Fruit fly (Drosophila melanogaster) whole organism, embryonic: Measurements from ENCODE around the gene Desat1.
A peak's percentile ranks its signal among the peaks of the same experiment; 100 is the strongest.

ENCODE experiments used
- Ada2b ChIP-seq: fragments of 200-800 bp; sonication (Bioruptor generic); IDR thresholded peaks from 2 replicates; pipeline ENCODE4 v1.3.6; 2022; ENCODE audit warnings: missing biosample characterization, missing genetic modification characterization
- Antp ChIP-seq: fragments of 200-800 bp; sonication (Bioruptor generic); optimal IDR thresholded peaks from 3 replicates; lab custom pipeline; 2016; ENCODE audit warnings: missing biosample characterization, missing genetic modification characterization
- B-H1 ChIP-seq: fragments of 200-800 bp; sonication (Bioruptor generic); IDR thresholded peaks from 3 replicates; pipeline ENCODE4 v1.3.6; 2022; ENCODE audit warnings: missing biosample characterization, missing genetic modification characterization
- B-H2 ChIP-seq: fragments of 200-800 bp; sonication (Bioruptor generic); optimal IDR thresholded peaks from 2 replicates; lab custom pipeline; 2018; ENCODE audit warnings: missing biosample characterization, mild to moderate bottlenecking, missing genetic modification characterization
- BtbVII ChIP-seq: fragments of 200-800 bp; sonication (Bioruptor generic); optimal IDR thresholded peaks from 3 replicates; lab custom pipeline; 2017; ENCODE audit warnings: missing biosample characterization, mild to moderate bottlenecking, missing genetic modification characterization
- Bteb2 ChIP-seq: fragments of 200-800 bp; sonication (Bioruptor generic); optimal IDR thresholded peaks from 2 replicates; lab custom pipeline; 2016; ENCODE audit warnings: missing biosample characterization, missing genetic modification characterization
- CG11247 ChIP-seq: fragments of 200-800 bp; sonication (Bioruptor generic); IDR thresholded peaks from 2 replicates; pipeline ENCODE4 v1.3.6; 2022; ENCODE audit warnings: missing biosample characterization, missing genetic modification characterization
- CG11398 ChIP-seq: fragments of 200-800 bp; sonication (Bioruptor generic); optimal IDR thresholded peaks from 2 replicates; lab custom pipeline; 2016; ENCODE audit warnings: missing biosample characterization, missing genetic modification characterization
- CG12236 ChIP-seq: fragments of 200-800 bp; sonication (Bioruptor generic); optimal IDR thresholded peaks from 2 replicates; lab custom pipeline; 2016; ENCODE audit warnings: missing biosample characterization, missing genetic modification characterization
- CG13775 ChIP-seq: fragments of 200-800 bp; sonication (Bioruptor generic); optimal IDR thresholded peaks from 3 replicates; lab custom pipeline; 2017; ENCODE audit warnings: missing biosample characterization, mild to moderate bottlenecking, missing genetic modification characterization
- CG15479 ChIP-seq: fragments of 200-800 bp; sonication (Bioruptor generic); optimal IDR thresholded peaks from 3 replicates; lab custom pipeline; 2019; ENCODE audit warnings: missing biosample characterization, mild to moderate bottlenecking, missing genetic modification characterization, moderate library complexity
- CG1647 ChIP-seq: fragments of 200-800 bp; sonication (Bioruptor generic); optimal IDR thresholded peaks from 3 replicates; lab custom pipeline; 2016; ENCODE audit warnings: missing biosample characterization, missing genetic modification characterization
- CG33213 ChIP-seq: fragments of 200-800 bp; sonication (Bioruptor generic); optimal IDR thresholded peaks from 3 replicates; lab custom pipeline; 2016; ENCODE audit warnings: missing biosample characterization, missing genetic modification characterization
- CG43689 ChIP-seq: fragments of 200-800 bp; sonication (Bioruptor generic); IDR thresholded peaks from 2 replicates; pipeline ENCODE4 v1.3.6; 2022; ENCODE audit warnings: missing biosample characterization, missing genetic modification characterization
- CG4707 ChIP-seq: fragments of 200-800 bp; sonication (Bioruptor generic); optimal IDR thresholded peaks from 2 replicates; lab custom pipeline; 2018; ENCODE audit warnings: missing biosample characterization, mild to moderate bottlenecking, missing genetic modification characterization, moderate library complexity
- CG6654 ChIP-seq: fragments of 200-800 bp; sonication (Bioruptor generic); optimal IDR thresholded peaks from 2 replicates; lab custom pipeline; 2017; ENCODE audit warnings: missing biosample characterization, mild to moderate bottlenecking, missing genetic modification characterization
- CG8359 ChIP-seq: fragments of 200-800 bp; sonication (Bioruptor generic); optimal IDR thresholded peaks from 2 replicates; lab custom pipeline; 2017; ENCODE audit warnings: missing biosample characterization, mild to moderate bottlenecking, missing genetic modification characterization, borderline replicate concordance
- D19B ChIP-seq: fragments of 200-800 bp; sonication (Bioruptor generic); optimal IDR thresholded peaks from 2 replicates; lab custom pipeline; 2017; ENCODE audit warnings: missing biosample characterization, mild to moderate bottlenecking, missing genetic modification characterization
- Doc2 ChIP-seq: fragments of 200-800 bp; sonication (Bioruptor generic); IDR thresholded peaks from 2 replicates; pipeline ENCODE4 v1.3.6; 2022; ENCODE audit warnings: missing biosample characterization, missing genetic modification characterization
- Hey ChIP-seq: fragments of 200-800 bp; sonication (Bioruptor generic); optimal IDR thresholded peaks from 3 replicates; lab custom pipeline; 2018; ENCODE audit warnings: missing biosample characterization, mild to moderate bottlenecking, missing genetic modification characterization
- Hr3 ChIP-seq: fragments of 200-800 bp; sonication (Bioruptor generic); optimal IDR thresholded peaks from 3 replicates; lab custom pipeline; 2016; ENCODE audit warnings: missing biosample characterization, missing genetic modification characterization
- Max ChIP-seq: fragments of 200-800 bp; sonication (Bioruptor generic); optimal IDR thresholded peaks from 2 replicates; lab custom pipeline; 2016; ENCODE audit warnings: missing biosample characterization, mild to moderate bottlenecking, missing genetic modification characterization
- Opbp ChIP-seq: fragments of 200-800 bp; sonication (Bioruptor generic); IDR thresholded peaks from 3 replicates; pipeline ENCODE4 v1.3.6; 2022; ENCODE audit warnings: missing biosample characterization, missing genetic modification characterization; ENCODE audit not compliant: partially characterized antibody
- Ssrp ChIP-seq: fragments of 200-800 bp; sonication (Bioruptor generic); optimal IDR thresholded peaks from 2 replicates; lab custom pipeline; 2018; ENCODE audit warnings: missing biosample characterization, mild to moderate bottlenecking, missing genetic modification characterization, moderate library complexity
- Stat92E ChIP-seq, 3 experiments: fragments of >200 bp in 2 of 3; fragments of 200-800 bp in 1 of 3; sonication (Bioruptor generic) in 1 of 3; optimal IDR thresholded peaks; 2 replicates each; lab custom pipeline; 2017 to 2019; ENCODE audit warnings: missing biosample characterization in 3 of 3, missing genetic modification characterization in 3 of 3, mild to moderate bottlenecking in 1 of 3, moderate library complexity in 1 of 3
- al ChIP-seq: fragments of 200-800 bp; sonication (Bioruptor generic); IDR thresholded peaks from 2 replicates; pipeline ENCODE4 v1.3.6; 2022; ENCODE audit warnings: missing biosample characterization, missing genetic modification characterization
- cato ChIP-seq: fragments of 200-800 bp; sonication (Bioruptor generic); optimal IDR thresholded peaks from 2 replicates; lab custom pipeline; 2016; ENCODE audit warnings: missing biosample characterization, missing genetic modification characterization, borderline replicate concordance
- caup ChIP-seq: fragments of 200-800 bp; sonication (Bioruptor generic); optimal IDR thresholded peaks from 3 replicates; lab custom pipeline; 2017; ENCODE audit warnings: missing biosample characterization, mild to moderate bottlenecking, missing genetic modification characterization, moderate library complexity; ENCODE audit not compliant: severe bottlenecking
- crc ChIP-seq: fragments of 200-800 bp; sonication (Bioruptor generic); optimal IDR thresholded peaks from 2 replicates; lab custom pipeline; 2016; ENCODE audit warnings: missing biosample characterization, missing genetic modification characterization
- dpn ChIP-seq, 2 experiments: fragments of 200-800 bp; sonication (Bioruptor generic); optimal IDR thresholded peaks; 3 replicates each; lab custom pipeline; 2016; ENCODE audit warnings: missing biosample characterization in 2 of 2, missing genetic modification characterization in 2 of 2
- esg ChIP-seq: fragments of 200-800 bp; sonication (Bioruptor generic); conservative IDR thresholded peaks from 2 replicates; pipeline ENCODE4 v1.3.6; 2022; ENCODE audit warnings: missing biosample characterization, missing genetic modification characterization
- eyg ChIP-seq: fragments of 200-800 bp; sonication (Bioruptor generic); optimal IDR thresholded peaks from 3 replicates; lab custom pipeline; 2016; ENCODE audit warnings: missing biosample characterization, missing genetic modification characterization
- ftz-f1 ChIP-seq: fragments of 200-800 bp; sonication (Bioruptor generic); optimal IDR thresholded peaks from 2 replicates; lab custom pipeline; 2016; ENCODE audit warnings: missing biosample characterization, missing genetic modification characterization
- gt ChIP-seq: fragments of 200-800 bp; sonication (Bioruptor generic); IDR thresholded peaks from 2 replicates; pipeline ENCODE4 v1.3.6; 2022; ENCODE audit warnings: missing biosample characterization, missing genetic modification characterization
- ind ChIP-seq: fragments of 200-800 bp; sonication (Bioruptor generic); optimal IDR thresholded peaks from 3 replicates; lab custom pipeline; 2016; ENCODE audit warnings: missing biosample characterization, missing genetic modification characterization
- jigr1 ChIP-seq: fragments of 200-800 bp; sonication (Bioruptor generic); IDR thresholded peaks from 3 replicates; pipeline ENCODE4 v1.3.6; 2022; ENCODE audit warnings: missing biosample characterization, missing genetic modification characterization
- knrl ChIP-seq: fragments of 200-800 bp; sonication (Bioruptor generic); IDR thresholded peaks from 3 replicates; pipeline ENCODE4 v1.3.6; 2022; ENCODE audit warnings: missing biosample characterization, missing genetic modification characterization; ENCODE audit not compliant: partially characterized antibody
- onecut ChIP-seq: fragments of 200-800 bp; sonication (Bioruptor generic); IDR thresholded peaks from 2 replicates; pipeline ENCODE4 v1.3.6; 2022; ENCODE audit warnings: missing biosample characterization, missing genetic modification characterization
- org-1 ChIP-seq: fragments of 200-800 bp; sonication (Bioruptor generic); optimal IDR thresholded peaks from 2 replicates; lab custom pipeline; 2017; ENCODE audit warnings: missing biosample characterization, missing genetic modification characterization
- pan ChIP-seq, 4 experiments: fragments of >200 bp in 3 of 4; fragments of 200-800 bp in 1 of 4; sonication (Bioruptor generic) in 1 of 4; optimal IDR thresholded peaks in 3 of 4; IDR thresholded peaks in 1 of 4; 2 replicates each; pipeline versions ENCODE4 v1.3.6 to Lab custom; 2017 to 2022; ENCODE audit warnings: missing biosample characterization in 2 of 4, missing genetic modification characterization in 2 of 4, mixed read lengths in 1 of 4
- pum ChIP-seq: fragments of 200-800 bp; sonication (Bioruptor generic); optimal IDR thresholded peaks from 2 replicates; lab custom pipeline; 2016; ENCODE audit warnings: missing biosample characterization, missing genetic modification characterization
- ranshi ChIP-seq: fragments of 200-800 bp; sonication (Bioruptor generic); IDR thresholded peaks from 2 replicates; pipeline ENCODE4 v1.3.6; 2022; ENCODE audit warnings: missing biosample characterization, missing genetic modification characterization
- salm ChIP-seq: fragments of 200-800 bp; sonication (Bioruptor generic); optimal IDR thresholded peaks from 2 replicates; lab custom pipeline; 2018; ENCODE audit warnings: missing biosample characterization, mild to moderate bottlenecking, missing genetic modification characterization
- sima ChIP-seq: fragments of 200-800 bp; sonication (Bioruptor generic); optimal IDR thresholded peaks from 2 replicates; lab custom pipeline; 2016; ENCODE audit warnings: missing biosample characterization, missing genetic modification characterization
- slp2 ChIP-seq: fragments of 200-800 bp; sonication (Bioruptor generic); optimal IDR thresholded peaks from 2 replicates; lab custom pipeline; 2016; ENCODE audit warnings: missing biosample characterization, missing genetic modification characterization
- ssp ChIP-seq: fragments of 200-800 bp; sonication (Bioruptor generic); IDR thresholded peaks from 2 replicates; pipeline ENCODE4 v1.3.6; 2022; ENCODE audit warnings: missing biosample characterization, missing genetic modification characterization
- sug ChIP-seq: fragments of 200-800 bp; optimal IDR thresholded peaks from 2 replicates; lab custom pipeline; 2019; ENCODE audit warnings: missing biosample characterization, mild to moderate bottlenecking, missing genetic modification characterization, moderate library complexity
- vnd ChIP-seq: fragments of 200-800 bp; sonication (Bioruptor generic); IDR thresholded peaks from 3 replicates; pipeline ENCODE4 v1.3.6; 2022; ENCODE audit warnings: missing biosample characterization, missing genetic modification characterization; ENCODE audit not compliant: partially characterized antibody
- zen ChIP-seq: fragments of 200-800 bp; sonication (Bioruptor generic); optimal IDR thresholded peaks from 3 replicates; lab custom pipeline; 2018; ENCODE audit warnings: missing biosample characterization, mild to moderate bottlenecking, missing genetic modification characterization, moderate library complexity

Desat1 gene

dm6 chr3R:12425510-12426309 lies 13.7 kb upstream of the Desat1 start, which contains the start of gene Pp1-87B (continued):
- TF ChIP-seq Ssrp (tag; lab: Kevin White, UChicago) (no peak), knrl (GFP tag; lab: Robert Waterston, UW) (peak; percentile 43; the same call in 2 of the 3 replicates), CG11247 (GFP tag; lab: Robert Waterston, UW) (no peak), vnd (peak; percentile 56; the same call in 2 of the 3 replicates), Ada2b (no peak), CG8359 (GFP tag; lab: Kevin White, UChicago) (no peak), CG43689 (GFP tag; lab: Robert Waterston, UW) (no peak), gt (GFP tag; lab: Robert Waterston, UW) (no peak), Max (GFP tag; lab: Kevin White, UChicago) (peak; percentile 27), org-1 (GFP tag; lab: Kevin White, UChicago) (no peak), CG4707 (GFP tag; lab: Kevin White, UChicago) (no peak), Hey (tag; lab: Kevin White, UChicago) (no peak), cato (GFP tag; lab: Kevin White, UChicago) (no peak), ranshi (GFP tag; lab: Robert Waterston, UW) (no peak), CG1647 (GFP tag; lab: Kevin White, UChicago) (no peak), B-H2 (GFP tag; lab: Kevin White, UChicago) (no peak), zen (tag; lab: Kevin White, UChicago) (peak; percentile 38), sima (no peak), Opbp (no peak), CG13775 (GFP tag; lab: Kevin White, UChicago) (peak; percentile 34), sug (tag; lab: Kevin White, UChicago) (peak; percentile 55), jigr1 (GFP tag; lab: Robert Waterston, UW) (no peak), ftz-f1 (GFP tag; lab: Kevin White, UChicago) (no peak), ssp (GFP tag; lab: Robert Waterston, UW) (no peak), CG15479 (GFP tag; lab: Kevin White, UChicago) (no peak), CG6654 (no peak), CG33213 (GFP tag; lab: Kevin White, UChicago) (no peak), D19B (no peak), CG11398 (no peak), B-H1 (GFP tag; lab: Robert Waterston, UW) (no peak), al (GFP tag; lab: Robert Waterston, UW) (no peak), onecut (GFP tag; lab: Robert Waterston, UW) (no peak), esg (no peak), Doc2 (GFP tag; lab: Robert Waterston, UW) (no peak), slp2 (GFP tag; lab: Kevin White, UChicago) (no peak), CG12236 (no peak), BtbVII (GFP tag; lab: Kevin White, UChicago) (no peak), ind (GFP tag; lab: Kevin White, UChicago) (no peak), salm (tag; lab: Kevin White, UChicago) (no peak), Stat92E (GFP tag; optimal IDR thresholded peaks at IDR 0.05; lab: Kevin White, UChicago) (peak in 1 of 3 experiments; percentile 16), eyg (no peak), crc (no peak), pum (GFP tag; lab: Kevin White, UChicago) (peak; percentile 37), dpn (GFP tag; optimal IDR thresholded peaks at IDR 0.05; lab: Kevin White, UChicago) (peak in 1 of 2 experiments; percentile 11), Hr3 (no peak), pan (optimal IDR thresholded peaks at IDR 0.05; lab: Kevin White, UChicago) (no peak), pan (GFP tag; optimal IDR thresholded peaks at IDR 0.05 in 1 of 2, IDR thresholded peaks at IDR 0.05 in 1 of 2) (no peak), Antp (GFP tag; lab: Kevin White, UChicago) (no peak), Bteb2 (GFP tag; lab: Kevin White, UChicago) (no peak), caup (GFP tag; lab: Kevin White, UChicago) (peak; percentile 28)
